Fruit fly (Drosophila melanogaster) whole organism, embryonic: ENCODE data around the gene CG32767.

Experiments used
- Ada2b ChIP-seq: fragments of 200-800 bp; sonication (Bioruptor generic); IDR thresholded peaks from 2 replicates; pipeline ENCODE4 v1.3.6; 2022; ENCODE audit warnings: missing biosample characterization, missing genetic modification characterization
- CG10274 ChIP-seq: fragments of 200-800 bp; sonication (Bioruptor generic); optimal IDR thresholded peaks from 3 replicates; lab custom pipeline; 2017; ENCODE audit warnings: missing biosample characterization, mild to moderate bottlenecking, missing genetic modification characterization
- CG11093 ChIP-seq: fragments of 200-800 bp; sonication (Bioruptor generic); IDR thresholded peaks from 3 replicates; pipeline ENCODE4 v1.3.6; 2022; ENCODE audit warnings: missing biosample characterization, missing genetic modification characterization
- CG1647 ChIP-seq: fragments of 200-800 bp; sonication (Bioruptor generic); optimal IDR thresholded peaks from 3 replicates; lab custom pipeline; 2016; ENCODE audit warnings: missing biosample characterization, missing genetic modification characterization
- CG3065 ChIP-seq: fragments of 200-800 bp; sonication (Bioruptor generic); optimal IDR thresholded peaks from 2 replicates; lab custom pipeline; 2016; ENCODE audit warnings: missing biosample characterization, missing genetic modification characterization
- CG31224 ChIP-seq: fragments of 200-800 bp; sonication (Bioruptor generic); IDR thresholded peaks from 2 replicates; pipeline ENCODE4 v1.3.6; 2022; ENCODE audit warnings: missing biosample characterization, missing genetic modification characterization
- CG34224 ChIP-seq: fragments of 200-800 bp; sonication (Bioruptor generic); IDR thresholded peaks from 3 replicates; pipeline ENCODE4 v1.3.6; 2022; ENCODE audit warnings: missing biosample characterization, missing genetic modification characterization; ENCODE audit not compliant: partially characterized antibody
- CG6683 ChIP-seq: fragments of 200-800 bp; sonication (Bioruptor generic); optimal IDR thresholded peaks from 2 replicates; lab custom pipeline; 2017; ENCODE audit warnings: missing biosample characterization, mild to moderate bottlenecking, missing genetic modification characterization, missing genetic modification reagents
- CG6689 ChIP-seq: fragments of 200-800 bp; sonication (Bioruptor generic); IDR thresholded peaks from 2 replicates; pipeline ENCODE4 v1.3.6; 2022; ENCODE audit warnings: missing biosample characterization, missing genetic modification characterization
- CG9817 ChIP-seq: fragments of 200-800 bp; sonication (Bioruptor generic); optimal IDR thresholded peaks from 2 replicates; lab custom pipeline; 2018; ENCODE audit warnings: missing biosample characterization, mild to moderate bottlenecking, missing genetic modification characterization, moderate library complexity
- Dad ChIP-seq: fragments of 200-800 bp; sonication (Bioruptor generic); optimal IDR thresholded peaks from 3 replicates; lab custom pipeline; 2016; ENCODE audit warnings: missing biosample characterization, missing genetic modification characterization
- Dip2 ChIP-seq: fragments of 200-800 bp; sonication (Bioruptor generic); IDR thresholded peaks from 2 replicates; pipeline ENCODE4 v1.3.6; 2022; ENCODE audit warnings: missing biosample characterization, missing genetic modification characterization
- E2f1 ChIP-seq: fragments of 200-800 bp; sonication (Bioruptor generic); IDR thresholded peaks from 2 replicates; pipeline ENCODE4 v1.3.6; 2022; ENCODE audit warnings: missing biosample characterization, missing genetic modification characterization
- Ets97D ChIP-seq: fragments of 200-800 bp; sonication (Bioruptor generic); optimal IDR thresholded peaks from 3 replicates; lab custom pipeline; 2016; ENCODE audit warnings: missing biosample characterization, missing genetic modification characterization
- Fer3 ChIP-seq: fragments of 200-800 bp; sonication (Bioruptor generic); optimal IDR thresholded peaks from 2 replicates; lab custom pipeline; 2018; ENCODE audit warnings: missing biosample characterization, mild to moderate bottlenecking, missing genetic modification characterization, moderate library complexity
- Hmx ChIP-seq: fragments of 200-800 bp; sonication (Bioruptor generic); optimal IDR thresholded peaks from 2 replicates; lab custom pipeline; 2016; ENCODE audit warnings: missing biosample characterization, missing genetic modification characterization
- Kr ChIP-seq: fragments of 200-800 bp; sonication (Bioruptor generic); optimal IDR thresholded peaks from 2 replicates; lab custom pipeline; 2017; ENCODE audit warnings: missing biosample characterization, mild to moderate bottlenecking, missing genetic modification characterization
- Max ChIP-seq: fragments of 200-800 bp; sonication (Bioruptor generic); optimal IDR thresholded peaks from 2 replicates; lab custom pipeline; 2016; ENCODE audit warnings: missing biosample characterization, mild to moderate bottlenecking, missing genetic modification characterization
- Med ChIP-seq: fragments of 200-800 bp; sonication (Bioruptor generic); peaks from one replicate; lab custom pipeline; 2016; ENCODE audit warnings: missing biosample characterization, missing genetic modification characterization, mild to moderate bottlenecking, inconsistent platforms, moderate library complexity
- Nf-YC ChIP-seq: fragments of 200-800 bp; optimal IDR thresholded peaks from 3 replicates; lab custom pipeline; 2019; ENCODE audit warnings: missing biosample characterization, mild to moderate bottlenecking, missing genetic modification characterization, moderate library complexity
- Oaz ChIP-seq: fragments of 200-800 bp; sonication (Bioruptor generic); IDR thresholded peaks from 2 replicates; pipeline ENCODE4 v1.3.6; 2022; ENCODE audit warnings: missing biosample characterization, missing genetic modification characterization
- Ravus ChIP-seq: fragments of 200-800 bp; sonication (Bioruptor generic); IDR thresholded peaks from 2 replicates; pipeline ENCODE4 v1.3.6; 2022; ENCODE audit warnings: missing biosample characterization, missing genetic modification characterization
- Ssrp ChIP-seq: fragments of 200-800 bp; sonication (Bioruptor generic); optimal IDR thresholded peaks from 2 replicates; lab custom pipeline; 2018; ENCODE audit warnings: missing biosample characterization, mild to moderate bottlenecking, missing genetic modification characterization, moderate library complexity
- Tbp ChIP-seq: fragments of >200 bp; optimal IDR thresholded peaks from 2 replicates; lab custom pipeline; 2018; ENCODE audit warnings: missing biosample characterization, missing genetic modification characterization
- ash1 ChIP-seq: fragments of 200-800 bp; sonication (Bioruptor generic); optimal IDR thresholded peaks from 2 replicates; lab custom pipeline; 2018; ENCODE audit warnings: missing biosample characterization, mild to moderate bottlenecking, missing genetic modification characterization
- az2 ChIP-seq: fragments of 200-800 bp; sonication (Bioruptor generic); optimal IDR thresholded peaks from 3 replicates; lab custom pipeline; 2016; ENCODE audit warnings: missing biosample characterization, missing genetic modification characterization
- bbx ChIP-seq: fragments of 200-800 bp; sonication (Bioruptor generic); IDR thresholded peaks from 2 replicates; pipeline ENCODE4 v1.3.6; 2022; ENCODE audit warnings: missing biosample characterization, missing genetic modification characterization; ENCODE audit not compliant: partially characterized antibody
- bcd ChIP-seq: fragments of 200-800 bp; sonication (Bioruptor generic); optimal IDR thresholded peaks from 2 replicates; lab custom pipeline; 2017; ENCODE audit warnings: missing biosample characterization, mild to moderate bottlenecking, missing genetic modification characterization
- br ChIP-seq: fragments of >200 bp; optimal IDR thresholded peaks from 2 replicates; lab custom pipeline; 2017
- cad ChIP-seq: fragments of >200 bp; optimal IDR thresholded peaks from 2 replicates; lab custom pipeline; 2017; ENCODE audit warnings: missing biosample characterization, missing genetic modification characterization
- cas ChIP-seq: fragments of 200-800 bp; sonication (Bioruptor generic); IDR thresholded peaks from 2 replicates; pipeline ENCODE4 v1.3.6; 2022; ENCODE audit warnings: missing biosample characterization, missing genetic modification characterization
- chinmo ChIP-seq: fragments of 200-800 bp; sonication (Bioruptor generic); IDR thresholded peaks from 4 replicates; pipeline ENCODE4 v1.3.6; 2022; ENCODE audit warnings: missing biosample characterization, missing genetic modification characterization; ENCODE audit not compliant: partially characterized antibody
- crol ChIP-seq: fragments of 200-800 bp; sonication (Bioruptor generic); IDR thresholded peaks from 2 replicates; pipeline ENCODE4 v1.3.6; 2022; ENCODE audit warnings: missing biosample characterization, missing genetic modification characterization
- dati ChIP-seq: fragments of 200-800 bp; sonication (Bioruptor generic); IDR thresholded peaks from 2 replicates; pipeline ENCODE4 v1.3.6; 2022; ENCODE audit warnings: missing biosample characterization, missing genetic modification characterization
- disco-r ChIP-seq: fragments of 200-800 bp; sonication (Bioruptor generic); optimal IDR thresholded peaks from 2 replicates; lab custom pipeline; 2016; ENCODE audit warnings: missing biosample characterization, missing genetic modification characterization
- dmrt99B ChIP-seq: fragments of 200-800 bp; sonication (Bioruptor generic); optimal IDR thresholded peaks from 2 replicates; lab custom pipeline; 2018; ENCODE audit warnings: missing biosample characterization, mild to moderate bottlenecking, missing genetic modification characterization, moderate library complexity
- dpn ChIP-seq, 2 experiments: fragments of 200-800 bp; sonication (Bioruptor generic); optimal IDR thresholded peaks; 3 replicates each; lab custom pipeline; 2016; ENCODE audit warnings: missing biosample characterization in 2 of 2, missing genetic modification characterization in 2 of 2
- exex ChIP-seq: fragments of 200-800 bp; sonication (Bioruptor generic); optimal IDR thresholded peaks from 4 replicates; lab custom pipeline; 2018; ENCODE audit warnings: missing biosample characterization, mild to moderate bottlenecking, missing genetic modification characterization, moderate library complexity
- her ChIP-seq: fragments of 200-800 bp; sonication (Bioruptor generic); optimal IDR thresholded peaks from 2 replicates; lab custom pipeline; 2016; ENCODE audit warnings: missing biosample characterization, missing genetic modification characterization
- hth ChIP-seq: fragments of >200 bp; optimal IDR thresholded peaks from 2 replicates; lab custom pipeline; 2017; ENCODE audit warnings: inconsistent platforms
- inv ChIP-seq: fragments of 200-800 bp; sonication (Bioruptor generic); IDR thresholded peaks from 2 replicates; pipeline ENCODE4 v1.3.6; 2022; ENCODE audit warnings: missing biosample characterization, missing genetic modification characterization; ENCODE audit not compliant: partially characterized antibody
- ken ChIP-seq: fragments of 200-800 bp; sonication (Bioruptor generic); IDR thresholded peaks from 3 replicates; pipeline ENCODE4 v1.3.6; 2022; ENCODE audit warnings: missing biosample characterization, missing genetic modification characterization
- lab ChIP-seq: fragments of 200-800 bp; sonication (Bioruptor generic); optimal IDR thresholded peaks from 3 replicates; lab custom pipeline; 2017; ENCODE audit warnings: missing biosample characterization, missing genetic modification characterization, mild to moderate bottlenecking, moderate library complexity, missing genetic modification reagents
- otp ChIP-seq: fragments of 200-800 bp; sonication (Bioruptor generic); IDR thresholded peaks from 3 replicates; pipeline ENCODE4, ENCODE4 v1.3.6; 2022; ENCODE audit warnings: missing biosample characterization, missing genetic modification characterization
- ranshi ChIP-seq: fragments of 200-800 bp; sonication (Bioruptor generic); IDR thresholded peaks from 2 replicates; pipeline ENCODE4 v1.3.6; 2022; ENCODE audit warnings: missing biosample characterization, missing genetic modification characterization
- salm ChIP-seq: fragments of 200-800 bp; sonication (Bioruptor generic); optimal IDR thresholded peaks from 2 replicates; lab custom pipeline; 2018; ENCODE audit warnings: missing biosample characterization, mild to moderate bottlenecking, missing genetic modification characterization
- tio ChIP-seq: fragments of 200-800 bp; sonication (Bioruptor generic); optimal IDR thresholded peaks from 2 replicates; lab custom pipeline; 2017; ENCODE audit warnings: missing biosample characterization, missing genetic modification characterization, inconsistent platforms
- tup ChIP-seq: fragments of 200-800 bp; sonication (Bioruptor generic); optimal IDR thresholded peaks from 2 replicates; lab custom pipeline; 2016; ENCODE audit warnings: missing biosample characterization, mild to moderate bottlenecking, missing genetic modification characterization, moderate library complexity
- vfl ChIP-seq: fragments of 200-800 bp; sonication (Bioruptor generic); optimal IDR thresholded peaks from 2 replicates; lab custom pipeline; 2016; ENCODE audit warnings: missing biosample characterization, missing genetic modification characterization
- wek ChIP-seq: fragments of 200-800 bp; sonication (Bioruptor generic); optimal IDR thresholded peaks from 3 replicates; lab custom pipeline; 2018; ENCODE audit warnings: missing biosample characterization, mild to moderate bottlenecking, missing genetic modification characterization, moderate library complexity

Gene CG32767

DNA sequence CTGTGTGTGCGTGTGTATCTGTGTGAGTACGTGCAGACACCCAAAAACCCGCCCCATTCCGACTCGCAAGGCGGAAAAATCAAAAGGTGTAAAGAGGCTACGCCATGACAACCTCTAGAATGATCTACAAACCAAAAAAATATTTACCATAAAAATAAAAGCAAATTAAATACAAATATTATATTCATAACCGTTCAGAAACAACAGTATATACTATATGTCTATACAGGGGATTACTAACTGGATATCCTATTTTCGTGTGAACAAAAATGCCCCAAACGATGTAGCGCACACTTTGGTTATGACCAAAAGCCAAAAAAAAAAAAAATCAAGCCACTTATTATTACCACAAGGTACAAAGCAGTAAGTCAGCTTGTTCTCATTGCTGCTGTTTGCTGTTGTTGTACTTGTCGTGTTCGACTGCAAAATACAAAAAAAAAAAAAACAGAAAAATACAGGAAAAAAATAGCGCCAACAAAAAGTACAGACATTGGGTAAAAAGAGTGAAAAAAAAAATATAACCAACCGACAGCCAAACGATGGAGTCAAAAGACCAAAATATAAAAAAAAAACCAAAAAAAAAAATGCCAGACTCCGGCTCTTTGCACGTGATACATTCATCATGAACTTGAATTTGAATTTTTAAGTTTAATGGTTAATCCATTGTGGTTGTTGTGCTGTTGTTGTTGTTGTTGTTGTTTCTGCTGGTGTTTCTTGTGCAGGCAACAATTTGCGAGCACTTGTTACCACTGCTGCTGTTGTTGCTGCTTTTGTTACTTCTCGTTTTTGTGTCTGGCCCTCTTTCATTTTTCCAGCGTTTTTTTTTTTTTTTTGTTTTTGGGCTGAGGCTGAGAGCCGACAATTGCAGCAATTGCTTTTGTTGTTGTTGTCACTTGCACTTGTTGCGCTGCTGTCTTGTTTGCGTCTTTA, 42.8 kb downstream of the CG32767 start (continued):
- peak; percentile 79 for TF ChIP-seq Oaz
- TF ChIP-seq CG11093 (GFP tag; lab: Robert Waterston, UW): peak; percentile 62; the same call in 1 of the 3 replicates
- peak; percentile 20 for TF ChIP-seq tup
- peak; percentile 78; the same call in 1 of the 2 replicates for TF ChIP-seq ranshi (GFP tag; lab: Robert Waterston, UW)
- peak; percentile 65 for TF ChIP-seq bcd
- no peak for TF ChIP-seq inv (GFP tag; lab: Robert Waterston, UW)
- peak; percentile 48 for TF ChIP-seq tio
- TF ChIP-seq Ets97D (GFP tag; lab: Kevin White, UChicago): no peak
- peak; percentile 83 for TF ChIP-seq CG6689
- TF ChIP-seq vfl (GFP tag; lab: Kevin White, UChicago): peak; percentile 17
- TF ChIP-seq hth (lab: Kevin White, UChicago): no peak
- TF ChIP-seq dmrt99B (tag; lab: Kevin White, UChicago): peak; percentile 74
- TF ChIP-seq Ada2b: peak; percentile 80
- TF ChIP-seq cad (GFP tag; lab: Kevin White, UChicago): no peak
- no peak for TF ChIP-seq Dip2
- no peak for TF ChIP-seq CG3065 (GFP tag; lab: Kevin White, UChicago)
- peak; percentile 50 for TF ChIP-seq Ssrp (tag; lab: Kevin White, UChicago)
- peak; percentile 47 for TF ChIP-seq Ravus (GFP tag; lab: Robert Waterston, UW)
- TF ChIP-seq bbx (GFP tag; lab: Robert Waterston, UW): no peak
- TF ChIP-seq Nf-YC (tag; lab: Kevin White, UChicago): no peak
- TF ChIP-seq ken: peak; percentile 55; the same call in 2 of the 3 replicates
- no peak for TF ChIP-seq br (lab: Kevin White, UChicago)
- TF ChIP-seq salm (tag; lab: Kevin White, UChicago): no peak
- TF ChIP-seq Max (GFP tag; lab: Kevin White, UChicago): peak; percentile 11
- peak; percentile 60; the same call in 1 of the 2 replicates for TF ChIP-seq cas (GFP tag; lab: Robert Waterston, UW)
- TF ChIP-seq her: no peak
- 0 out of 4 replicates have a peak, but pooled peaks have one; percentile 24 for TF ChIP-seq chinmo (GFP tag; lab: Robert Waterston, UW)
- TF ChIP-seq crol (GFP tag; lab: Robert Waterston, UW): no peak
- TF ChIP-seq ash1 (GFP tag; lab: Kevin White, UChicago): no peak
- TF ChIP-seq CG6683: peak; percentile 4
- TF ChIP-seq Hmx (GFP tag; lab: Kevin White, UChicago): no peak
- peak; percentile 45; the same call in 1 of the 2 replicates for TF ChIP-seq dati (GFP tag; lab: Robert Waterston, UW)
- peak; percentile 89 for TF ChIP-seq Med (GFP tag; lab: Kevin White, UChicago)
- peak; percentile 79 for TF ChIP-seq CG31224 (GFP tag; lab: Robert Waterston, UW)
- peak; percentile 78 for TF ChIP-seq E2f1 (GFP tag; lab: Robert Waterston, UW)
- TF ChIP-seq Dad (GFP tag; lab: Kevin White, UChicago): peak; percentile 19
- TF ChIP-seq lab (GFP tag; lab: Kevin White, UChicago): peak; percentile 80
- no peak for TF ChIP-seq Tbp (GFP tag; lab: Kevin White, UChicago)
- TF ChIP-seq otp (GFP tag; lab: Robert Waterston, UW): peak; percentile 75
- no peak for TF ChIP-seq CG34224 (GFP tag; lab: Robert Waterston, UW)
- TF ChIP-seq CG1647 (GFP tag; lab: Kevin White, UChicago): no peak
- TF ChIP-seq dpn (GFP tag; optimal IDR thresholded peaks at IDR 0.05; lab: Kevin White, UChicago): peak; percentile 31 to 60
- peak; percentile 70 for TF ChIP-seq Fer3 (tag; lab: Kevin White, UChicago)
- no peak for TF ChIP-seq wek
- TF ChIP-seq disco-r (GFP tag; lab: Kevin White, UChicago): no peak
- no peak for TF ChIP-seq Kr (GFP tag; lab: Kevin White, UChicago)
- TF ChIP-seq exex: no peak
- TF ChIP-seq CG9817: peak; percentile 57
- peak; percentile 24 for TF ChIP-seq az2
- TF ChIP-seq CG10274 (GFP tag; lab: Kevin White, UChicago): peak; percentile 95
